Worm (Caenorhabditis elegans): ENCODE data around the gene nhr-31.

DNA sequence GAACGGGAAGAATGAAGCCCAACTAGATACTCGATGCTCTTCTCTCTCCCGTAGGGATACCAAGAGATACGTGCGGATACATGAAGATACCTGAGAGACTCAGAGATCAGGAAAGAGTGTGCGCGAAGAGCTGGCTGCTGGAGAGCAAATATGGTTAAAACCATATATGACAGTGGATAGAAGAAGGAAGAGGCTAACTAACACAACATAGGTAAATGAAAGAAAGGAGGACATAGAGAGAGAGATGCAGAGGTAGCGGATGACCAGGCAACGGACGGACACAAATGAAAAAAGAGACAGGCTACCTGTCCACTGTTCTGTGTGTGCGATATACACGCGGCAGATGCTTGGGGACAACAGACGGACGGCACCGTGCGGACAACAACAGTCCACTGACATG lies 21.2 kb downstream of the nhr-31 start:
- TF ChIP-seq fkh-2 (tag; optimal IDR thresholded peaks at IDR 0.05) (no peak), snpc-4 (tag; optimal IDR thresholded peaks at IDR 0.05) (no peak), ztf-4 (tag; optimal IDR thresholded peaks at IDR 0.05) (no peak), zag-1 (tag; optimal IDR thresholded peaks at IDR 0.05) (no peak), nhr-76 (tag; optimal IDR thresholded peaks at IDR 0.05) (no peak), nhr-12 (tag; optimal IDR thresholded peaks at IDR 0.05) (no peak), eor-1 (tag; optimal IDR thresholded peaks at IDR 0.05) (no peak), ztf-11 (tag; optimal IDR thresholded peaks at IDR 0.05) (no peak), elt-1 (tag; optimal IDR thresholded peaks at IDR 0.05) (no peak), ZK546.5 (tag; optimal IDR thresholded peaks at IDR 0.05) (no peak)
